Worm (Caenorhabditis elegans): Measurements from ENCODE around the gene clec-202.

DNA sequence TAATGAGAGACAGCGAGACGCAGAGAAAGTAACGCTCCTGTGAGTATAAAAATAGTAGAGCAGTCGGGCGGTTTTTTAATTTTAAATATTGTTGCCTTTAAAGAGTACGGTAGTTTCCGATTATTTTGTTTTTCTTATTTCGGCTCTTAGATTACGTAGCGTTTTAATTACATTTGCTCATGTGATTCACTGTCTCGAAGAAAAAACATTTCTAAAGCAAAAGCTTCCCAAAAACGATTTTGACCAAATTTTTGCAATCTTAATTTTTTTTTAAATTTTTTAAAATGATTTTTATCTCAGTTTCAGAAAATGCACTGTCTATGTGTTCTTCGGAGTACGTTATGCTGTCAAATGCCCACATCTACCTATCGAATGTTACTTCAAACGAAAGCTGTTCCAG, 14.9 kb downstream of the clec-202 start, which contains the start of gene haf-1:
- TF ChIP-seq klf-2 (GFP tag; conservative IDR thresholded peaks at IDR 0.05) (no peak), ztf-23 (GFP tag; IDR thresholded peaks at IDR 0.05) (no peak), ztf-29 (GFP tag; IDR thresholded peaks at IDR 0.05) (no peak), med-1 (GFP tag; optimal IDR thresholded peaks at IDR 0.05; ENCODE audit: insufficient read depth) (no peak), flt-1 (GFP tag; IDR thresholded peaks at IDR 0.05) (no peak), tab-1 (GFP tag; IDR thresholded peaks at IDR 0.05) (no peak), ref-1 (GFP tag; conservative IDR thresholded peaks at IDR 0.05) (no peak)
